Fruit fly (Drosophila melanogaster): ENCODE data around the gene CG31467.

dm6 chr3R:10751061-10751460, 44.4 kb upstream of the CG31467 start, which contains the start of gene TkR86C:
- TF ChIP-seq fru (GFP tag; optimal IDR thresholded peaks at IDR 0.05) (no peak), dsf (GFP tag; optimal IDR thresholded peaks at IDR 0.05; ENCODE audit: borderline replicate concordance) (no peak)
